Fruit fly (Drosophila melanogaster): ENCODE measurements around the gene mdy.

Gene mdy

DNA sequence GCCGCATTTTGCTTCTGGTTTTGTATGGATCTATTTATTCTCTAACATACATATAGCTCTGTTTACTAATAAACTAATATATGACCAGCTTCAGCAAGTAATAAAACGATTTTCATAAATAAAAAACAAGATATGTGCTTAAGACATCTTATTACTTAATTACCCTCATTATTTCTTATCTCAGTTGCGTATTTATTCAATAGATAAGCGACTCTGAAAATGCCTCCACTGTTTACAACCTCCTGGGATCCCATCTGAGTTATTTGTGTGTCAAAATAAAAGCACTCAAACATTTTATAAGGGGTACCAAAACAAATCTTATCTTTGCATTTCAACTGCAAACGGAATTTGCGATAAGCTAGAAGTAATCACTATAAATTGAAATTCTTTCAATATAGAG, 3.3 kb downstream of the mdy start (continued):
- no peak for TF ChIP-seq CG7786 (GFP tag; optimal IDR thresholded peaks at IDR 0.05)
- no peak for TF ChIP-seq tup (GFP tag; optimal IDR thresholded peaks at IDR 0.05)
- no peak for TF ChIP-seq CG12744 (GFP tag; optimal IDR thresholded peaks at IDR 0.05)
- no peak for TF ChIP-seq Sox100B (GFP tag; optimal IDR thresholded peaks at IDR 0.05)
- TF ChIP-seq CG15696 (tag; optimal IDR thresholded peaks at IDR 0.05): no peak
- TF ChIP-seq CG31224 (GFP tag; IDR thresholded peaks at IDR 0.05): peak; percentile 89
- TF ChIP-seq pan (optimal IDR thresholded peaks at IDR 0.05): no peak
- no peak for TF ChIP-seq pan (GFP tag; optimal IDR thresholded peaks at IDR 0.05 in 1 of 2, IDR thresholded peaks at IDR 0.05 in 1 of 2)
- no peak for TF ChIP-seq gt (GFP tag; IDR thresholded peaks at IDR 0.05)
- TF ChIP-seq CG10543 (GFP tag; optimal IDR thresholded peaks at IDR 0.05): peak; percentile 52
- TF ChIP-seq CG13123 (GFP tag; optimal IDR thresholded peaks at IDR 0.05): no peak
- TF ChIP-seq CG13775 (GFP tag; optimal IDR thresholded peaks at IDR 0.05): no peak
- TF ChIP-seq zfh1 (GFP tag; IDR thresholded peaks at IDR 0.05): no peak
- TF ChIP-seq trh (GFP tag; optimal IDR thresholded peaks at IDR 0.05): no peak
- TF ChIP-seq pita (GFP tag; optimal IDR thresholded peaks at IDR 0.05): no peak
- TF ChIP-seq kah (GFP tag; optimal IDR thresholded peaks at IDR 0.05): peak; percentile 4
- TF ChIP-seq CG11085 (GFP tag; IDR thresholded peaks at IDR 0.05): no peak
- no peak for TF ChIP-seq CG10431 (GFP tag; optimal IDR thresholded peaks at IDR 0.05)
- TF ChIP-seq ac (GFP tag; optimal IDR thresholded peaks at IDR 0.05): no peak
- TF ChIP-seq insv (GFP tag; optimal IDR thresholded peaks at IDR 0.05): no peak
- TF ChIP-seq vnd (GFP tag; IDR thresholded peaks at IDR 0.05; ENCODE audit: partially characterized antibody): no peak
- no peak for TF ChIP-seq eyg (GFP tag; optimal IDR thresholded peaks at IDR 0.05)
- no peak for TF ChIP-seq Ssrp (tag; optimal IDR thresholded peaks at IDR 0.05)
- TF ChIP-seq CG10462 (GFP tag; optimal IDR thresholded peaks at IDR 0.05): no peak
- no peak for TF ChIP-seq fd96Cb (tag; optimal IDR thresholded peaks at IDR 0.05)
- no peak for TF ChIP-seq CG1603 (tag; optimal IDR thresholded peaks at IDR 0.05)
- no peak for TF ChIP-seq btn (GFP tag; optimal IDR thresholded peaks at IDR 0.05)
- no peak for TF ChIP-seq CG2889 (GFP tag; IDR thresholded peaks at IDR 0.05)
- no peak for TF ChIP-seq Hr3 (GFP tag; optimal IDR thresholded peaks at IDR 0.05)
- TF ChIP-seq CG5245 (GFP tag; optimal IDR thresholded peaks at IDR 0.05): no peak
- TF ChIP-seq Asciz (GFP tag; optimal IDR thresholded peaks at IDR 0.05): no peak
- peak; percentile 50 for TF ChIP-seq unpg (GFP tag; optimal IDR thresholded peaks at IDR 0.05)
- no peak for TF ChIP-seq fd102C (GFP tag; optimal IDR thresholded peaks at IDR 0.05)
- no peak for TF ChIP-seq CG11695 (GFP tag; IDR thresholded peaks at IDR 0.05)
- no peak for TF ChIP-seq CG10267 (tag; optimal IDR thresholded peaks at IDR 0.05)
- TF ChIP-seq CG17829 (tag; optimal IDR thresholded peaks at IDR 0.05): no peak
- no peak for TF ChIP-seq CG9817 (tag; optimal IDR thresholded peaks at IDR 0.05)
- no peak for TF ChIP-seq ci (GFP tag; IDR thresholded peaks at IDR 0.05)
- TF ChIP-seq CG6272 (GFP tag; IDR thresholded peaks at IDR 0.05): no peak
- no peak for TF ChIP-seq CG18619 (GFP tag; optimal IDR thresholded peaks at IDR 0.05)
- no peak for TF ChIP-seq MTF-1 (GFP tag; optimal IDR thresholded peaks at IDR 0.05; ENCODE audit: borderline replicate concordance)
- peak; percentile 38 for TF ChIP-seq Fer2 (tag; optimal IDR thresholded peaks at IDR 0.05)
- no peak for TF ChIP-seq abd-A (tag; optimal IDR thresholded peaks at IDR 0.05)
- TF ChIP-seq sc (optimal IDR thresholded peaks at IDR 0.05): no peak
- TF ChIP-seq sc (GFP tag; optimal IDR thresholded peaks at IDR 0.05): no peak
- no peak for TF ChIP-seq CG33557 (GFP tag; optimal IDR thresholded peaks at IDR 0.05)
- TF ChIP-seq Atf-2 (GFP tag; optimal IDR thresholded peaks at IDR 0.05): no peak
- peak; percentile 70 for TF ChIP-seq CG17568 (GFP tag; optimal IDR thresholded peaks at IDR 0.05)
- peak; percentile 28 for TF ChIP-seq CG12071 (GFP tag; optimal IDR thresholded peaks at IDR 0.05)
- TF ChIP-seq CG17361 (GFP tag; IDR thresholded peaks at IDR 0.05): no peak
- TF ChIP-seq CG10654 (GFP tag; optimal IDR thresholded peaks at IDR 0.05): no peak
- no peak for TF ChIP-seq CG18476 (GFP tag; optimal IDR thresholded peaks at IDR 0.05)
